Worm (Caenorhabditis elegans) whole organism, mixed stage, embryonic: ENCODE results near the gene pcn-1.

Source experiments
- lin-13 ChIP-seq: fragments of 150-350 bp; optimal IDR thresholded peaks from 2 replicates; lab custom pipeline; 2014; ENCODE audit warnings: missing biosample characterization, missing genetic modification characterization
- mab-5 ChIP-seq: fragments of 150-350 bp; optimal IDR thresholded peaks from 2 replicates; lab custom pipeline; 2014; ENCODE audit warnings: missing biosample characterization, missing genetic modification characterization
- nhr-12 ChIP-seq: fragments of 150-350 bp; optimal IDR thresholded peaks from 2 replicates; lab custom pipeline; 2014; ENCODE audit warnings: missing biosample characterization, missing genetic modification characterization
- pha-4 ChIP-seq: fragments of 150-350 bp; optimal IDR thresholded peaks from 2 replicates; lab custom pipeline; 2018; ENCODE audit warnings: missing biosample characterization, missing genetic modification reagents, missing genetic modification characterization

DNA sequence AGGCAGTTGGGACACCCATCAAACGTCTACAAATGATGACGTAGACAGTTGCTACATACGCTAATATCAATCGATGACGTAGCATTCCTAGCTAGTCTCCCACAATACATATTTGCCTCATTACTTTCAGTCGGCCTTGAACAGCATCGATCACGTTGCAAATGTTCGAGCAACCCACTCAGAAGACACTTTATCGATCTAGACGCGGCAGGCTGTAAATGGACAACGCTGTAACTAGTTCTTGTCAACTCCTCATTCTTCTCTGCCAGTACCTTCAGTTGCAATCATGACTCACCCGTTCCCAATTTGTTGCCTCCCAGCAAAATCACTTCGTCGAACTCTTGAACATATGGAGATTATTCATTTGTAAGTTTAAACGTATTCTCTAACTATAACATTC is 22.8 kb upstream of the pcn-1 start, which contains the start of gene pqn-75:
- TF ChIP-seq pha-4 (tag; lab: Kevin White, UChicago) (no peak), nhr-12 (tag; lab: Kevin White, UChicago) (no peak), mab-5 (tag; lab: Kevin White, UChicago) (no peak), lin-13 (tag; lab: Kevin White, UChicago) (no peak)
